Fruit fly (Drosophila melanogaster): Measurements from ENCODE around the gene CG17026.

DNA sequence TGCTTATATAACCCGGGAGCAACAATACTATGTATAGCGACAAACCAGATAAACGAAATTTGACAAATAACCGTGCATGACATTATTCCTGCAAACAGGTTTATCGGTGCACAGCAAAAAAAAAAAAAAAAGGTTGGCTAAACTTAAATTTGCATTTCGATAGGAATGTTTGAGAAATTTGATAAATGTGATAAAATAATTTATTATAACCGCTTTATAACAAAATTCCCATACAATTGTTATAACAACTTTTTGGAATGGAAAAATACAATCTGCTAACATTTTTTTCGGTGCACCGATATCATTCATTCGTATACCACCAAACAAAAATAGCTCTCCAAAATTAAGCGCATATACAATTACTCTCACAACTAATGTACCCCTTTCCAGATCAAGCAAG lies 2.4 kb downstream of the CG17026 start:
- TF ChIP-seq Taf1 (GFP tag; IDR thresholded peaks at IDR 0.05) = 0 out of 2 replicates have a peak, but pooled peaks have one; percentile 31
- no peak for TF ChIP-seq Hr39 (optimal IDR thresholded peaks at IDR 0.05)

All from whole organism, embryonic.